Fruit fly (Drosophila melanogaster): ENCODE measurements around the gene CG43725.

Gene CG43725

dm6 chr2L:11073947-11074346 lies 1.4 kb upstream of the CG43725 start (continued):
- TF ChIP-seq esn (GFP tag; optimal IDR thresholded peaks at IDR 0.05) (peak; percentile 23), CG6276 (GFP tag; optimal IDR thresholded peaks at IDR 0.05) (peak; percentile 29), CG6792 (GFP tag; optimal IDR thresholded peaks at IDR 0.05) (peak; percentile 27), pdm3 (GFP tag; optimal IDR thresholded peaks at IDR 0.05) (peak; percentile 52), CG7368 (GFP tag; optimal IDR thresholded peaks at IDR 0.05) (no peak), fd59A (GFP tag; optimal IDR thresholded peaks at IDR 0.05) (peak; percentile 46), CG8119 (GFP tag; IDR thresholded peaks at IDR 0.05) (peak; percentile 73), Eip78C (GFP tag) (peak; percentile 84)

- TF ChIP-seq acj6 (GFP tag; optimal IDR thresholded peaks at IDR 0.05) (no peak), CG1621 (tag; optimal IDR thresholded peaks at IDR 0.05) (no peak), CG8119 (GFP tag; IDR thresholded peaks at IDR 0.05) (no peak), CG11902 (GFP tag; optimal IDR thresholded peaks at IDR 0.05) (no peak), Hr38 (GFP tag; optimal IDR thresholded peaks at IDR 0.05) (no peak), CG6276 (GFP tag; optimal IDR thresholded peaks at IDR 0.05) (no peak), CG10669 (GFP tag; optimal IDR thresholded peaks at IDR 0.05) (no peak), CG9139 (GFP tag; optimal IDR thresholded peaks at IDR 0.05) (no peak), fd85E (GFP tag; optimal IDR thresholded peaks at IDR 0.05) (no peak), topi (GFP tag; optimal IDR thresholded peaks at IDR 0.05) (no peak), Blimp-1 (GFP tag; optimal IDR thresholded peaks at IDR 0.05) (no peak), vri (GFP tag; optimal IDR thresholded peaks at IDR 0.05) (no peak), dac (GFP tag; optimal IDR thresholded peaks at IDR 0.05) (no peak), Sox14 (GFP tag; optimal IDR thresholded peaks at IDR 0.05) (no peak)
Observed at dm6 chr2L:11081337-11081736, 6.0 kb downstream of the CG43725 start, which contains the start of gene AstC. TSS of gene AstC (minus strand) at chr2L:11081399.

dm6 chr2L:11082025-11082424 lies 6.7 kb downstream of the CG43725 start:
- TF ChIP-seq CG11294 (GFP tag; IDR thresholded peaks at IDR 0.05) = no peak
- TF ChIP-seq Ets21C (GFP tag; optimal IDR thresholded peaks at IDR 0.05) = no peak
- TF ChIP-seq CG15336 (GFP tag; IDR thresholded peaks at IDR 0.05) = no peak
- no peak for TF ChIP-seq lz (GFP tag; optimal IDR thresholded peaks at IDR 0.05)
- no peak for TF ChIP-seq Lpt (GFP tag; optimal IDR thresholded peaks at IDR 0.05)
- no peak for TF ChIP-seq CG9139 (GFP tag; optimal IDR thresholded peaks at IDR 0.05)
- no peak for TF ChIP-seq CG31627 (GFP tag; optimal IDR thresholded peaks at IDR 0.05)
- no peak for TF ChIP-seq vri (GFP tag; optimal IDR thresholded peaks at IDR 0.05)
- TF ChIP-seq salr (GFP tag; optimal IDR thresholded peaks at IDR 0.05) = no peak
- TF ChIP-seq acj6 (GFP tag; optimal IDR thresholded peaks at IDR 0.05) = no peak
- TF ChIP-seq CG8319 (GFP tag; optimal IDR thresholded peaks at IDR 0.05) = no peak
- no peak for TF ChIP-seq fkh (GFP tag; optimal IDR thresholded peaks at IDR 0.05)
- TF ChIP-seq Eip78C (GFP tag) = no peak
- TF ChIP-seq fd85E (GFP tag; optimal IDR thresholded peaks at IDR 0.05) = no peak
- TF ChIP-seq CG10631 (GFP tag; optimal IDR thresholded peaks at IDR 0.05) = no peak
- TF ChIP-seq CG6163 (GFP tag; IDR thresholded peaks at IDR 0.05) = no peak
- TF ChIP-seq cyc (GFP tag; optimal IDR thresholded peaks at IDR 0.05) = no peak

- TF ChIP-seq ss (GFP tag; optimal IDR thresholded peaks at IDR 0.05) (no peak), CG4318 (GFP tag; optimal IDR thresholded peaks at IDR 0.05) (no peak), pdm3 (GFP tag; optimal IDR thresholded peaks at IDR 0.05) (no peak)
Observed at dm6 chr2L:11085129-11085528, 9.8 kb downstream of the CG43725 start, which contains the start of gene AstCC. TSS of gene AstCC (minus strand) at chr2L:11085229.

dm6 chr2L:11086357-11086924 lies 11.1 kb downstream of the CG43725 start, which contains the start of gene CG16854:
TSS of gene CG16854 (plus strand) at chr2L:11086721.
- TF ChIP-seq svp (GFP tag) (no peak), esn (GFP tag; optimal IDR thresholded peaks at IDR 0.05) (no peak), spab (GFP tag; optimal IDR thresholded peaks at IDR 0.05) (no peak), net (GFP tag; optimal IDR thresholded peaks at IDR 0.05) (no peak), ss (GFP tag; optimal IDR thresholded peaks at IDR 0.05) (no peak), CG6163 (GFP tag; IDR thresholded peaks at IDR 0.05) (no peak), CG8319 (GFP tag; optimal IDR thresholded peaks at IDR 0.05) (no peak), Hr4 (GFP tag; optimal IDR thresholded peaks at IDR 0.05) (no peak), Hr38 (GFP tag; optimal IDR thresholded peaks at IDR 0.05) (no peak), achi (GFP tag; optimal IDR thresholded peaks at IDR 0.05) (no peak), dsx (GFP tag; optimal IDR thresholded peaks at IDR 0.05; ENCODE audit: poor library complexity, severe bottlenecking) (no peak)

Measured in whole organism, prepupa.